Fruit fly (Drosophila melanogaster): Measurements from ENCODE around the gene Mi-2.

Gene Mi-2

dm6 chr3L:19910054-19910414 is at the start of gene Mi-2, which contains the start of gene Prp3:
Gene Mi-2 (minus strand): TSS chr3L:19910215.
Gene Prp3 (plus strand): TSS chr3L:19910300.
- TF ChIP-seq CG6689 (GFP tag; IDR thresholded peaks at IDR 0.05) (no peak), Oaz (GFP tag; IDR thresholded peaks at IDR 0.05) (no peak), pho (GFP tag; optimal IDR thresholded peaks at IDR 0.05) (no peak), CTCF (GFP tag; optimal IDR thresholded peaks at IDR 0.05) (peak; percentile 28), CG17829 (tag; optimal IDR thresholded peaks at IDR 0.05) (peak; percentile 27), abd-A (tag; optimal IDR thresholded peaks at IDR 0.05) (no peak), CG5245 (GFP tag; optimal IDR thresholded peaks at IDR 0.05) (no peak), Mad (GFP tag; optimal IDR thresholded peaks at IDR 0.05) (peak; percentile 32), Dref (GFP tag; IDR thresholded peaks at IDR 0.05) (peak; percentile 83), psq (GFP tag; optimal IDR thresholded peaks at IDR 0.05) (no peak), al (GFP tag; IDR thresholded peaks at IDR 0.05) (no peak), bsh (GFP tag; optimal IDR thresholded peaks at IDR 0.05) (no peak), CG8359 (GFP tag; optimal IDR thresholded peaks at IDR 0.05; ENCODE audit: borderline replicate concordance) (no peak), CG1647 (GFP tag; optimal IDR thresholded peaks at IDR 0.05) (peak; percentile 3), E2f2 (GFP tag; IDR thresholded peaks at IDR 0.05) (peak; percentile 62), CG8924 (tag; optimal IDR thresholded peaks at IDR 0.05) (peak; percentile 71), CG16813 (GFP tag; IDR thresholded peaks at IDR 0.05; ENCODE audit: partially characterized antibody) (no peak), ssp (GFP tag; IDR thresholded peaks at IDR 0.05) (no peak), pzg (GFP tag; optimal IDR thresholded peaks at IDR 0.05) (peak; percentile 84), MTF-1 (GFP tag; optimal IDR thresholded peaks at IDR 0.05; ENCODE audit: borderline replicate concordance) (no peak), CG2875 (GFP tag; optimal IDR thresholded peaks at IDR 0.05) (no peak), insv (GFP tag; optimal IDR thresholded peaks at IDR 0.05) (peak in 1 of 2 experiments; percentile 38), CG12744 (GFP tag; optimal IDR thresholded peaks at IDR 0.05) (no peak), Lhr (GFP tag; optimal IDR thresholded peaks at IDR 0.05) (peak; percentile 17), dmrt11E (tag; optimal IDR thresholded peaks at IDR 0.05) (no peak), sima (GFP tag; optimal IDR thresholded peaks at IDR 0.05) (no peak), sug (tag; optimal IDR thresholded peaks at IDR 0.05) (peak; percentile 40), CG3407 (GFP tag; optimal IDR thresholded peaks at IDR 0.05) (peak; percentile 3), CG14667 (GFP tag; IDR thresholded peaks at IDR 0.05) (no peak), dpn (GFP tag; optimal IDR thresholded peaks at IDR 0.05) (peak in 1 of 2 experiments; percentile 17), lmd (GFP tag; IDR thresholded peaks at IDR 0.05) (no peak), mam (GFP tag; optimal IDR thresholded peaks at IDR 0.05) (peak; percentile 29), CG34376 (GFP tag; optimal IDR thresholded peaks at IDR 0.05) (peak; percentile 51), Dad (GFP tag; optimal IDR thresholded peaks at IDR 0.05) (no peak), NK7.1 (GFP tag; optimal IDR thresholded peaks at IDR 0.05) (no peak), Dp (GFP tag; optimal IDR thresholded peaks at IDR 0.05) (peak; percentile 47), CG31441 (GFP tag; IDR thresholded peaks at IDR 0.05) (no peak), tx (GFP tag; optimal IDR thresholded peaks at IDR 0.05) (no peak), Spps (tag; optimal IDR thresholded peaks at IDR 0.05) (no peak), ken (GFP tag; IDR thresholded peaks at IDR 0.05) (no peak), Poxn (GFP tag; IDR thresholded peaks at IDR 0.05) (no peak), CG33213 (GFP tag; optimal IDR thresholded peaks at IDR 0.05) (peak; percentile 56), CG4820 (GFP tag; optimal IDR thresholded peaks at IDR 0.05) (no peak), Sox102F (GFP tag; optimal IDR thresholded peaks at IDR 0.05) (no peak), CG15514 (GFP tag; optimal IDR thresholded peaks at IDR 0.05) (peak; percentile 72), ab (GFP tag; optimal IDR thresholded peaks at IDR 0.05) (no peak), hb (GFP tag; IDR thresholded peaks at IDR 0.05; ENCODE audit: partially characterized antibody) (no peak), fd3F (GFP tag; optimal IDR thresholded peaks at IDR 0.05) (no peak), wor (GFP tag; IDR thresholded peaks at IDR 0.05) (no peak), sens (GFP tag) (peak; percentile 83), Ets97D (GFP tag; optimal IDR thresholded peaks at IDR 0.05) (peak; percentile 94), vnd (GFP tag; IDR thresholded peaks at IDR 0.05; ENCODE audit: partially characterized antibody) (no peak), Ada2b (GFP tag; IDR thresholded peaks at IDR 0.05) (no peak)

Data from whole organism, embryonic.